Worm (Caenorhabditis elegans) whole organism, L3 larva: ENCODE data around the gene end-3.

Experiments used
- R02D3.7 ChIP-seq: fragments of 150-350 bp; optimal IDR thresholded peaks from 2 replicates; lab custom pipeline; 2014; ENCODE audit warnings: missing biosample characterization, missing genetic modification characterization
- ZK546.5 ChIP-seq: sonication (generic microtip); optimal IDR thresholded peaks from 2 replicates; lab custom pipeline; 2017; ENCODE audit warnings: missing biosample characterization, missing genetic modification characterization
- aly-2 ChIP-seq: fragments of 150-350 bp; optimal IDR thresholded peaks from 2 replicates; lab custom pipeline; 2014; ENCODE audit warnings: missing biosample characterization, missing genetic modification characterization
- ama-1 ChIP-seq: fragments of 150-350 bp; optimal IDR thresholded peaks from 2 replicates; lab custom pipeline; 2018
- ceh-16 ChIP-seq: sonication (generic microtip); optimal IDR thresholded peaks from 2 replicates; lab custom pipeline; 2017; ENCODE audit warnings: missing biosample characterization, missing genetic modification characterization
- ceh-28 ChIP-seq: fragments of 150-350 bp; optimal IDR thresholded peaks from 2 replicates; lab custom pipeline; 2014; ENCODE audit warnings: missing biosample characterization, missing genetic modification reagents, missing genetic modification characterization
- ceh-82 ChIP-seq: fragments of 150-350 bp; optimal IDR thresholded peaks from 2 replicates; lab custom pipeline; 2014; ENCODE audit warnings: missing biosample characterization, missing genetic modification characterization
- ceh-9 ChIP-seq: sonication (generic microtip); optimal IDR thresholded peaks from 2 replicates; lab custom pipeline; 2018; ENCODE audit warnings: missing biosample characterization, missing genetic modification characterization
- daf-12 ChIP-seq: fragments of 150-350 bp; optimal IDR thresholded peaks from 2 replicates; lab custom pipeline; 2014; ENCODE audit warnings: missing biosample characterization, missing genetic modification reagents, missing genetic modification characterization
- egl-5 ChIP-seq: fragments of 150-350 bp; optimal IDR thresholded peaks from 2 replicates; lab custom pipeline; 2017; ENCODE audit warnings: missing biosample characterization, missing genetic modification reagents, missing genetic modification characterization, inconsistent platforms
- elt-1 ChIP-seq: fragments of 150-350 bp; optimal IDR thresholded peaks from 2 replicates; lab custom pipeline; 2014; ENCODE audit warnings: missing biosample characterization, missing genetic modification characterization
- elt-2 ChIP-seq: sonication (generic microtip); optimal IDR thresholded peaks from 2 replicates; lab custom pipeline; 2016; ENCODE audit warnings: missing genetic modification reagents, mild to moderate bottlenecking, missing genetic modification characterization, missing compliant biosample characterization
- elt-3 ChIP-seq, 3 experiments: fragments of 150-350 bp in 1 of 3; sonication (generic microtip) in 2 of 3; optimal IDR thresholded peaks; 2 replicates in 2 of 3; 4 replicates in 1 of 3; lab custom pipeline; 2014 to 2017; ENCODE audit warnings: missing biosample characterization in 3 of 3, missing genetic modification characterization in 3 of 3
- eor-1 ChIP-seq, 2 experiments: fragments of 150-350 bp; optimal IDR thresholded peaks; 2 replicates each; lab custom pipeline; 2014 to 2018; ENCODE audit warnings: missing biosample characterization in 2 of 2, missing genetic modification characterization in 2 of 2
- fkh-10 ChIP-seq: sonication (generic microtip); optimal IDR thresholded peaks from 2 replicates; lab custom pipeline; 2017; ENCODE audit warnings: missing biosample characterization, missing genetic modification reagents, missing genetic modification characterization
- fkh-2 ChIP-seq: fragments of 150-350 bp; optimal IDR thresholded peaks from 2 replicates; lab custom pipeline; 2014; ENCODE audit warnings: missing biosample characterization, missing genetic modification reagents, missing genetic modification characterization
- fos-1 ChIP-seq: fragments of 150-350 bp; optimal IDR thresholded peaks from 2 replicates; lab custom pipeline; 2014; ENCODE audit warnings: missing biosample characterization, missing genetic modification characterization
- hmg-11 ChIP-seq: sonication (generic microtip); optimal IDR thresholded peaks from 2 replicates; lab custom pipeline; 2016; ENCODE audit warnings: missing genetic modification characterization, missing compliant biosample characterization
- jun-1 ChIP-seq: fragments of 150-350 bp; optimal IDR thresholded peaks from 2 replicates; lab custom pipeline; 2014; ENCODE audit warnings: missing biosample characterization, missing genetic modification reagents, missing genetic modification characterization
- lin-15B ChIP-seq: fragments of 150-350 bp; optimal IDR thresholded peaks from 2 replicates; lab custom pipeline; 2014; ENCODE audit warnings: missing biosample characterization, missing genetic modification characterization
- lin-39 ChIP-seq: fragments of 150-350 bp; optimal IDR thresholded peaks from 2 replicates; lab custom pipeline; 2018; ENCODE audit warnings: missing biosample characterization, missing genetic modification reagents, missing genetic modification characterization
- lsy-12 ChIP-seq: sonication (generic microtip); optimal IDR thresholded peaks from 2 replicates; lab custom pipeline; 2016; ENCODE audit warnings: mild to moderate bottlenecking, missing genetic modification characterization, missing compliant biosample characterization
- mdl-1 ChIP-seq: fragments of 150-350 bp; optimal IDR thresholded peaks from 2 replicates; lab custom pipeline; 2014; ENCODE audit warnings: missing biosample characterization, missing genetic modification characterization
- mml-1 ChIP-seq: fragments of 150-350 bp; sonication (generic microtip); optimal IDR thresholded peaks from 3 replicates; lab custom pipeline; 2014; ENCODE audit warnings: missing biosample characterization, missing genetic modification characterization
- nfya-1 ChIP-seq: sonication (generic microtip); optimal IDR thresholded peaks from 2 replicates; lab custom pipeline; 2017; ENCODE audit warnings: missing genetic modification characterization, mild to moderate bottlenecking, missing compliant biosample characterization, antibody characterized with exemption, moderate library complexity; ENCODE audit not compliant: insufficient read depth
- nhr-237 ChIP-seq: fragments of 150-350 bp; optimal IDR thresholded peaks from 2 replicates; lab custom pipeline; 2014; ENCODE audit warnings: missing biosample characterization, missing genetic modification characterization
- nhr-25 ChIP-seq: sonication (generic microtip); optimal IDR thresholded peaks from 2 replicates; lab custom pipeline; 2017; ENCODE audit warnings: missing biosample characterization, missing genetic modification characterization
- nhr-28 ChIP-seq: fragments of 150-350 bp; optimal IDR thresholded peaks from 2 replicates; lab custom pipeline; 2014; ENCODE audit warnings: missing biosample characterization, missing genetic modification characterization
- nhr-43 ChIP-seq: sonication (generic microtip); optimal IDR thresholded peaks from 2 replicates; lab custom pipeline; 2016; ENCODE audit warnings: mild to moderate bottlenecking, missing genetic modification characterization, missing compliant biosample characterization; ENCODE audit not compliant: poor library complexity, severe bottlenecking
- nhr-67 ChIP-seq: fragments of 150-350 bp; optimal IDR thresholded peaks from 2 replicates; lab custom pipeline; 2014; ENCODE audit warnings: missing biosample characterization, missing genetic modification characterization
- nhr-77 ChIP-seq: fragments of 150-350 bp; optimal IDR thresholded peaks from 2 replicates; lab custom pipeline; 2014; ENCODE audit warnings: missing biosample characterization, missing genetic modification characterization
- pha-4 ChIP-seq: fragments of 150-350 bp; optimal IDR thresholded peaks from 2 replicates; lab custom pipeline; 2014; ENCODE audit warnings: missing biosample characterization, missing genetic modification reagents, missing genetic modification characterization
- pqm-1 ChIP-seq: fragments of 150-350 bp; optimal IDR thresholded peaks from 2 replicates; lab custom pipeline; 2017; ENCODE audit warnings: missing biosample characterization, missing genetic modification characterization, inconsistent platforms
- sea-2 ChIP-seq: fragments of 150-350 bp; sonication (generic microtip); optimal IDR thresholded peaks from 4 replicates; lab custom pipeline; 2014; ENCODE audit warnings: missing biosample characterization, missing genetic modification reagents, missing genetic modification characterization
- skn-1 ChIP-seq: fragments of 150-350 bp; optimal IDR thresholded peaks from 2 replicates; lab custom pipeline; 2014; ENCODE audit warnings: missing biosample characterization, missing genetic modification characterization
- snpc-4 ChIP-seq: fragments of 150-350 bp; optimal IDR thresholded peaks from 2 replicates; lab custom pipeline; 2014; ENCODE audit warnings: missing biosample characterization, missing genetic modification characterization
- tbx-2 ChIP-seq: sonication (generic microtip); optimal IDR thresholded peaks from 2 replicates; lab custom pipeline; 2016; ENCODE audit warnings: mild to moderate bottlenecking, missing genetic modification characterization, missing compliant biosample characterization
- unc-39 ChIP-seq: sonication (generic microtip); optimal IDR thresholded peaks from 4 replicates; lab custom pipeline; 2017; ENCODE audit warnings: missing biosample characterization, missing genetic modification characterization
- unc-62 ChIP-seq: fragments of 150-350 bp; sonication (generic microtip); optimal IDR thresholded peaks from 4 replicates; lab custom pipeline; 2014; ENCODE audit warnings: missing biosample characterization, missing genetic modification reagents, missing genetic modification characterization
- zag-1 ChIP-seq: fragments of 150-350 bp; optimal IDR thresholded peaks from 2 replicates; lab custom pipeline; 2014; ENCODE audit warnings: missing biosample characterization, missing genetic modification characterization
- ztf-11 ChIP-seq: fragments of 150-350 bp; optimal IDR thresholded peaks from 2 replicates; lab custom pipeline; 2014; ENCODE audit warnings: missing biosample characterization, missing genetic modification characterization
- ztf-4 ChIP-seq: fragments of 150-350 bp; optimal IDR thresholded peaks from 2 replicates; lab custom pipeline; 2014; ENCODE audit warnings: missing biosample characterization, missing genetic modification characterization

end-3 gene

DNA sequence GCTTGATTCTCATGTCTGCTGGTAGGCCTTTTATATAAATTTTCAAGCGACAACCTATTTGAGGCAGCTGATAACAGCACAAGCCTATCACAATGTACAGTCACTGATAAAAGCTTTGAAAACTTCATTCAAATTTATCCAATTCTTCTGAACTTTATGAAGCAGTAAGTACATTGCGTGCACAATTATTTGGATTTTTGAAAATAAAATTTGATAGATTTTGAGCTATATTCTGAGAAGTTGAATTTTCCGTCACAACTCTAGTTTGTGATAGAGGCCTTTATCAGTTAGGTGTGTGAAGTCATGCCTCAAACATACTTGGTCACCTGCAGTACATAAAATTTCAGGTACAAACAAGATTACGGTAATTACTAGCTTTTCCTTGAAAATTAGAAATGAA lies 4.1 kb downstream of the end-3 start, which contains the start of the genes mtl-2 and T08G5.1:
mtl-2 (minus strand) TSS at position 34 of the 400 bp plus-strand sequence.
T08G5.1 (plus strand) TSS at position 127 of the 400 bp plus-strand sequence.
- peak; percentile 28 for TF ChIP-seq pqm-1 (tag; lab: Kevin White, UChicago)
- TF ChIP-seq elt-2 (tag; lab: Kevin White, UChicago), result peak; percentile 75
- no peak for TF ChIP-seq lin-39
- TF ChIP-seq, all 47 proteins: peak for 2

DNA sequence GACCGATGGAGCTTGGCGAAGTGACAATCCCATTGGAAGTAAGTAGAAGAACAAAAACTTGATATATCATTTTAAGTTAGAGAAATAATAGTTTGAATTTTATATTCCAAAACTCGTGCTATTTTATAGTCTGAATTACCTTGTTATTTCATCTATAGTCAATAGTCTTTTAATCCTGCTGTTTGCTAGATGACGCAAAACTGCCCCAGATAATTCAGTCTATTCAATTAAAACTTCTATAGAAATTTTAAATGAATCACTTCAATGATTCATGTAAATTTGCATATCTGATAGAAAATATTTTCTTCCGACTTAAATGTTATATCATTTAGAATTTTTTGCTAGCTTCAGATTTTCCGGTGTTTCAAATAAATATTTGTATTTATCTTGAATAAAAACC lies 8.6 kb downstream of the end-3 start, which contains the start of gene T08G5.15:
T08G5.15 (minus strand) TSS at position 101 of the 400 bp plus-strand sequence.
- TF ChIP-seq unc-39 (tag; lab: Kevin White, UChicago), result no peak
- TF ChIP-seq nhr-67, result no peak
- no peak for TF ChIP-seq nhr-25 (tag; lab: Kevin White, UChicago)
- no peak for TF ChIP-seq egl-5
- no peak for TF ChIP-seq nhr-28
- TF ChIP-seq nhr-237 (tag; lab: Kevin White, UChicago), result no peak
- no peak for TF ChIP-seq snpc-4 (tag; lab: Kevin White, UChicago)
- no peak for TF ChIP-seq fos-1 (tag; lab: Kevin White, UChicago)
- no peak for TF ChIP-seq unc-62 (GFP tag; lab: Kevin White, UChicago)
- TF ChIP-seq eor-1 (tag; optimal IDR thresholded peaks at IDR 0.05; lab: Kevin White, UChicago), result no peak
- no peak for TF ChIP-seq lsy-12 (tag; lab: Kevin White, UChicago)
- no peak for TF ChIP-seq daf-12 (tag; lab: Kevin White, UChicago)
- TF ChIP-seq tbx-2 (tag; lab: Kevin White, UChicago), result no peak
- TF ChIP-seq ceh-16 (tag; lab: Kevin White, UChicago), result no peak
- no peak for TF ChIP-seq ama-1 (lab: Kevin White, UChicago)

DNA sequence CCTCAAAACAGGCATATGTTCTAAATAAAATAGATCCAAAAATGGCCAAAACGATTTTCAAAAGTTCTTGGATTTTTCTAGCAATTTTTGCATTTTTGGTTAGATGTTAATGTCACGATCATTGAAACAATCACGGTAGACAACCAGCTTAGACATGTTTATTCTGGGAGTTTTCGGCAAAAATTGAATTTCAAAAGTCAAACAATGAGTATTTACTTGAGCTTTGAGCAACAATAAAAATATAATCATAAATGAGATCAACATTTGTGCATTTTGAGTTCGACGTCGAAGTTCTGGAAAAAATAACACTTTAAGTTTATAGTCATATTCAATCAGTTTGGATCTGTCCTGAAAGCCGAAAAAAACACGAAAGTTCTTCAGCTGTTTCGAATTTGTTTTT lies 11.7 kb downstream of the end-3 start, which contains the start of gene T08G5.2:
T08G5.2 (minus strand) TSS at position 101 of the 400 bp plus-strand sequence.
- TF ChIP-seq eor-1 (tag; optimal IDR thresholded peaks at IDR 0.05; lab: Kevin White, UChicago), result no peak
- TF ChIP-seq ceh-28 (tag; lab: Kevin White, UChicago), result no peak
- TF ChIP-seq ztf-11 (tag; lab: Kevin White, UChicago), result no peak
- no peak for TF ChIP-seq lin-15B (tag; lab: Kevin White, UChicago)
- no peak for TF ChIP-seq jun-1
- no peak for TF ChIP-seq egl-5
- TF ChIP-seq fkh-2 (tag; lab: Kevin White, UChicago), result no peak
- TF ChIP-seq mdl-1 (tag; lab: Kevin White, UChicago), result no peak
- TF ChIP-seq unc-39 (tag; lab: Kevin White, UChicago), result no peak
- TF ChIP-seq nhr-28, result no peak
- no peak for TF ChIP-seq pha-4 (tag; lab: Kevin White, UChicago)
- TF ChIP-seq zag-1 (tag; lab: Kevin White, UChicago), result no peak
- no peak for TF ChIP-seq ceh-82 (tag; lab: Kevin White, UChicago)
- TF ChIP-seq nfya-1 (tag; lab: Kevin White, UChicago), result no peak
- no peak for TF ChIP-seq nhr-43 (tag; lab: Kevin White, UChicago)
- TF ChIP-seq snpc-4 (tag; lab: Kevin White, UChicago), result no peak
- no peak for TF ChIP-seq hmg-11 (tag; lab: Kevin White, UChicago)
- no peak for TF ChIP-seq nhr-25 (tag; lab: Kevin White, UChicago)
- no peak for TF ChIP-seq pqm-1 (tag; lab: Kevin White, UChicago)
- no peak for TF ChIP-seq tbx-2 (tag; lab: Kevin White, UChicago)

DNA sequence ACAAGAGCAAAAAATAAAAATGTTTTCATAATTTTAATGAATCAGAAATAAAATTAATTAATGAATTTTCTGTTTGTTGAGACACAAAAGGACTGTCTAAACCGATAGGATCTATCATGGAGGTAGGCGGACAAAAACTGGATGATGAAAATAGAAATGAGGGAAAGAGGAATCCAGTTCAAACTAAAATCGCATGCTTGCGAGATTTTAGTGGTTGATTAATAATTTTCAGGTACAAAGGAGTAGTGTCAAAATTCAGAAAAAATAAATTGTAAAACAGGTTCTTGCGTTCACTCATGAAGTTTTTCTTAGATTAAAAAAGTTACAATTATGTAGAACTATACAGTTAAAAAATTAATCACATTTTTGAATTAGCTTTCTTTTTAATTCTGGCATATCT lies 12.9 kb downstream of the end-3 start, which contains the start of gene T08G5.3:
T08G5.3 (minus strand) TSS at position 101 of the 400 bp plus-strand sequence.
- TF ChIP-seq nhr-77 (tag; lab: Kevin White, UChicago), result no peak
- no peak for TF ChIP-seq fkh-2 (tag; lab: Kevin White, UChicago)
- no peak for TF ChIP-seq nhr-28
- TF ChIP-seq tbx-2 (tag; lab: Kevin White, UChicago), result no peak
- TF ChIP-seq nhr-237 (tag; lab: Kevin White, UChicago), result no peak
- TF ChIP-seq elt-2 (tag; lab: Kevin White, UChicago), result no peak
- no peak for TF ChIP-seq ZK546.5 (tag; lab: Kevin White, UChicago)
- TF ChIP-seq skn-1, result no peak
- TF ChIP-seq ztf-4, result no peak

DNA sequence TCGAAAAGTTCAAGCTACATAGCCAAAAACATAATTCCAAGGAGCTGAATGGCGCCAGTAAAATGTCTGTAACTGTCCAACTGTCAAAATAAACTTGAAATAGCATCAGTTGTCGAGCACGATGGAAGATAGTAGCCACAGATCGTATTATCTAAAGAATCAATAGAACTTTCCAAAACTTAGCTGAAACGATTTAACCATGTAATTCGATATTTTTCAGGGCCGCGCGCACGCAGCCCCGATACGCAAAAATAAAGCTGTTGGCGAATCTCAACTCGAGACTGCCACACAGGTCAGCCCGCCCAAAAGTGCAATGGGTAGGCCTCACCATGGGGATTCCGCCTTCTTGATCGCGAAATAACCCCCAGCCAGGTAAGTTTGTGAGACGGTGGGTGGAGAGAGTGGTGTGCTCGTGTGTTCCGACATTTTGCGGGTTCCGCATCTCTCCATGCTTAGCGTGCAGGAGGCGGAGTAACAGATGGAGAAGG lies 13.8 kb downstream of the end-3 start:
- TF ChIP-seq ceh-9 (tag; lab: Kevin White, UChicago), result no peak
- no peak for TF ChIP-seq nhr-67
- TF ChIP-seq sea-2 (GFP tag; lab: Kevin White, UChicago), result no peak
- no peak for TF ChIP-seq aly-2 (tag; lab: Kevin White, UChicago)
- peak; percentile 61 for TF ChIP-seq elt-2 (tag; lab: Kevin White, UChicago)
- no peak for TF ChIP-seq fkh-10 (GFP tag; lab: Kevin White, UChicago)
- TF ChIP-seq eor-1 (tag; optimal IDR thresholded peaks at IDR 0.05; lab: Kevin White, UChicago), result no peak
- TF ChIP-seq lin-15B (tag; lab: Kevin White, UChicago), result peak; percentile 22
- TF ChIP-seq lin-39, result no peak
- TF ChIP-seq skn-1, result no peak
- TF ChIP-seq ama-1 (lab: Kevin White, UChicago), result peak; percentile 94
- peak; percentile 78 for TF ChIP-seq nhr-43 (tag; lab: Kevin White, UChicago)
- TF ChIP-seq jun-1, result no peak
- peak; percentile 40 for TF ChIP-seq tbx-2 (tag; lab: Kevin White, UChicago)
- TF ChIP-seq nfya-1 (tag; lab: Kevin White, UChicago), result peak; percentile 28
- no peak for TF ChIP-seq mdl-1 (tag; lab: Kevin White, UChicago)
- TF ChIP-seq mml-1 (tag; lab: Kevin White, UChicago), result no peak
- TF ChIP-seq ceh-28 (tag; lab: Kevin White, UChicago), result peak; percentile 37
- TF ChIP-seq elt-3 (tag; optimal IDR thresholded peaks at IDR 0.05; lab: Kevin White, UChicago), result no peak
- TF ChIP-seq R02D3.7 (tag; lab: Kevin White, UChicago), result peak; percentile 21
- no peak for TF ChIP-seq elt-1
